Worm (Caenorhabditis elegans) whole organism, young adult: ENCODE measurements around the gene F35D2.3.

Experiments
- B0261.1 ChIP-seq: sonication (generic microtip); optimal IDR thresholded peaks from 2 replicates; lab custom pipeline; 2016; ENCODE audit warnings: mild to moderate bottlenecking, missing genetic modification characterization, moderate library complexity, missing compliant biosample characterization
- C06A6.2 ChIP-seq: fragments of 200-800 bp; sonication (Bioruptor generic); conservative IDR thresholded peaks from 2 replicates; pipeline ENCODE4 v1.3.6; 2022; ENCODE audit warnings: missing genetic modification characterization, missing compliant biosample characterization
- C17E4.6 ChIP-seq: fragments of 200-800 bp; sonication (Bioruptor generic); IDR thresholded peaks from 2 replicates; pipeline ENCODE4 v1.3.6; 2022; ENCODE audit warnings: missing genetic modification reagents, missing genetic modification characterization, missing compliant biosample characterization
- D2030.7 ChIP-seq: fragments of 200-800 bp; sonication (Bioruptor generic); IDR thresholded peaks from 2 replicates; pipeline ENCODE4 v1.3.6; 2022; ENCODE audit warnings: missing genetic modification reagents, missing genetic modification characterization, missing compliant biosample characterization
- F22D6.2 ChIP-seq: sonication (generic microtip); optimal IDR thresholded peaks from 2 replicates; lab custom pipeline; 2016; ENCODE audit warnings: mild to moderate bottlenecking, missing genetic modification characterization, missing compliant biosample characterization
- F37B4.10 ChIP-seq: fragments of 200-800 bp; sonication (Bioruptor generic); IDR thresholded peaks from 2 replicates; pipeline ENCODE4 v1.3.6; 2022; ENCODE audit warnings: missing genetic modification characterization, missing compliant biosample characterization
- F49E8.2 ChIP-seq: sonication (generic microtip); optimal IDR thresholded peaks from 3 replicates; lab custom pipeline; 2017; ENCODE audit warnings: missing genetic modification characterization, mild to moderate bottlenecking, missing compliant biosample characterization, antibody characterized with exemption, moderate library complexity; ENCODE audit not compliant: insufficient read depth
- Y53G8AR.9 ChIP-seq: fragments of 200-800 bp; sonication (Bioruptor generic); conservative IDR thresholded peaks from 2 replicates; pipeline ENCODE4 v1.3.6; 2022; ENCODE audit warnings: missing genetic modification reagents, missing genetic modification characterization, missing compliant biosample characterization
- Y67H2A.10 ChIP-seq: fragments of 200-800 bp; sonication (Bioruptor generic); conservative IDR thresholded peaks from 2 replicates; pipeline ENCODE4 v1.3.6; 2022; ENCODE audit warnings: missing genetic modification reagents, missing genetic modification characterization, missing compliant biosample characterization
- Y95B8A.8 ChIP-seq: fragments of 200-800 bp; sonication (Bioruptor generic); IDR thresholded peaks from 2 replicates; pipeline ENCODE4 v1.3.6; 2022; ENCODE audit warnings: missing genetic modification reagents, missing genetic modification characterization, missing compliant biosample characterization
- ZK185.1 ChIP-seq: sonication (generic microtip); optimal IDR thresholded peaks from 2 replicates; lab custom pipeline; 2016; ENCODE audit warnings: mild to moderate bottlenecking, missing genetic modification characterization, missing compliant biosample characterization; ENCODE audit not compliant: poor library complexity, severe bottlenecking
- aptf-3 ChIP-seq: fragments of 200-800 bp; sonication (Bioruptor generic); IDR thresholded peaks from 2 replicates; pipeline ENCODE4 v1.3.6; 2022; ENCODE audit warnings: missing genetic modification characterization, missing compliant biosample characterization
- atf-7 ChIP-seq: sonication (generic microtip); optimal IDR thresholded peaks from 2 replicates; lab custom pipeline; 2017; ENCODE audit warnings: mild to moderate bottlenecking, missing genetic modification characterization, missing compliant biosample characterization
- athp-1 ChIP-seq: sonication (generic microtip); optimal IDR thresholded peaks from 2 replicates; lab custom pipeline; 2017; ENCODE audit warnings: mild to moderate bottlenecking, missing genetic modification characterization, missing compliant biosample characterization
- attf-3 ChIP-seq: fragments of 200-800 bp; sonication (Bioruptor generic); conservative IDR thresholded peaks from 2 replicates; pipeline ENCODE4 v1.3.6; 2022; ENCODE audit warnings: missing genetic modification reagents, missing genetic modification characterization, missing compliant biosample characterization
- attf-5 ChIP-seq: fragments of 200-800 bp; sonication (Bioruptor generic); optimal IDR thresholded peaks from 2 replicates; lab custom pipeline; 2018; ENCODE audit warnings: mild to moderate bottlenecking, missing genetic modification characterization, missing compliant biosample characterization
- cebp-2 ChIP-seq: fragments of 200-800 bp; sonication (Bioruptor generic); IDR thresholded peaks from 2 replicates; pipeline ENCODE4 v1.3.6; 2022; ENCODE audit warnings: missing genetic modification characterization, missing compliant biosample characterization
- ceh-40 ChIP-seq: fragments of 200-800 bp; sonication (Bioruptor generic); IDR thresholded peaks from 2 replicates; pipeline ENCODE4 v1.3.6; 2022; ENCODE audit warnings: missing genetic modification characterization, missing compliant biosample characterization
- chd-7 ChIP-seq: sonication (generic microtip); optimal IDR thresholded peaks from 2 replicates; lab custom pipeline; 2016; ENCODE audit warnings: mild to moderate bottlenecking, missing genetic modification characterization, moderate library complexity, missing compliant biosample characterization
- egl-44 ChIP-seq: fragments of 200-800 bp; sonication (Bioruptor generic); IDR thresholded peaks from 2 replicates; pipeline ENCODE4 v1.3.6; 2022; ENCODE audit warnings: missing genetic modification reagents, missing genetic modification characterization, missing compliant biosample characterization
- ets-4 ChIP-seq: fragments of 200-800 bp; sonication (Bioruptor generic); optimal IDR thresholded peaks from 2 replicates; lab custom pipeline; 2018; ENCODE audit warnings: mild to moderate bottlenecking, missing genetic modification characterization, missing compliant biosample characterization
- hlh-26 ChIP-seq: fragments of 200-800 bp; sonication (Bioruptor generic); conservative IDR thresholded peaks from 2 replicates; pipeline ENCODE4 v1.3.6; 2022; ENCODE audit warnings: missing genetic modification reagents, missing genetic modification characterization, missing compliant biosample characterization
- hmg-1.2 ChIP-seq: fragments of 200-800 bp; sonication (Bioruptor generic); IDR thresholded peaks from 2 replicates; pipeline ENCODE4 v1.3.6; 2022; ENCODE audit warnings: missing genetic modification reagents, missing genetic modification characterization, missing compliant biosample characterization
- hmg-20 ChIP-seq: fragments of 200-800 bp; sonication (Bioruptor generic); IDR thresholded peaks from 2 replicates; pipeline ENCODE4 v1.3.6; 2022; ENCODE audit warnings: missing genetic modification reagents, missing genetic modification characterization, missing compliant biosample characterization
- hrde-1 ChIP-seq: sonication (generic microtip); optimal IDR thresholded peaks from 2 replicates; lab custom pipeline; 2016; ENCODE audit warnings: missing genetic modification characterization, mild to moderate bottlenecking, missing compliant biosample characterization, moderate library complexity, missing genotype, missing genetic modification reagents, borderline replicate concordance
- hsf-1 ChIP-seq: fragments of 200-800 bp; sonication (Bioruptor generic); IDR thresholded peaks from 2 replicates; pipeline ENCODE4 v1.3.6; 2022; ENCODE audit warnings: missing genetic modification reagents, missing genetic modification characterization, missing compliant biosample characterization
- let-526 ChIP-seq: fragments of 200-800 bp; sonication (Bioruptor generic); IDR thresholded peaks from 2 replicates; pipeline ENCODE4 v1.3.6; 2022; ENCODE audit warnings: missing genetic modification reagents, missing genetic modification characterization, missing compliant biosample characterization
- let-607 ChIP-seq, 2 experiments: fragments of 200-800 bp in 1 of 2; sonication (Bioruptor generic) in 1 of 2; sonication (generic microtip) in 1 of 2; optimal IDR thresholded peaks; 2 replicates each; lab custom pipeline; 2016 to 2018; ENCODE audit warnings: mild to moderate bottlenecking in 2 of 2, missing compliant biosample characterization in 2 of 2, missing genetic modification characterization in 2 of 2, moderate library complexity in 2 of 2, missing genotype in 1 of 2
- lin-40 ChIP-seq: sonication (generic microtip); optimal IDR thresholded peaks from 2 replicates; lab custom pipeline; 2016; ENCODE audit warnings: missing genetic modification characterization, mild to moderate bottlenecking, missing compliant biosample characterization, missing genotype, missing genetic modification reagents
- lir-1 ChIP-seq: fragments of 200-800 bp; sonication (Bioruptor generic); conservative IDR thresholded peaks from 2 replicates; pipeline ENCODE4 v1.3.6; 2022; ENCODE audit warnings: missing genetic modification reagents, missing genetic modification characterization, missing compliant biosample characterization
- lsy-27 ChIP-seq: sonication (generic microtip); optimal IDR thresholded peaks from 2 replicates; lab custom pipeline; 2017; ENCODE audit warnings: missing genetic modification characterization, mild to moderate bottlenecking, missing compliant biosample characterization, antibody characterized with exemption, missing genotype, borderline replicate concordance; ENCODE audit not compliant: insufficient read depth
- madf-3 ChIP-seq: fragments of 200-800 bp; sonication (Bioruptor generic); IDR thresholded peaks from 2 replicates; pipeline ENCODE4 v1.3.6; 2022; ENCODE audit warnings: missing genetic modification reagents, missing genetic modification characterization, missing compliant biosample characterization
- mes-4 ChIP-seq: sonication (generic microtip); optimal IDR thresholded peaks from 2 replicates; lab custom pipeline; 2016; ENCODE audit warnings: missing genotype, missing genetic modification characterization, missing compliant biosample characterization
- nfya-1 ChIP-seq: sonication (generic microtip); optimal IDR thresholded peaks from 2 replicates; lab custom pipeline; 2017; ENCODE audit warnings: antibody characterized with exemption, missing compliant biosample characterization, missing genetic modification characterization, borderline replicate concordance; ENCODE audit not compliant: insufficient read depth
- nfyb-1 ChIP-seq: fragments of 200-800 bp; sonication (Bioruptor generic); IDR thresholded peaks from 2 replicates; pipeline ENCODE4 v1.3.6; 2022; ENCODE audit warnings: missing genetic modification reagents, missing genetic modification characterization, missing compliant biosample characterization
- nhr-80 ChIP-seq: sonication (generic microtip); optimal IDR thresholded peaks from 2 replicates; lab custom pipeline; 2016; ENCODE audit warnings: missing genetic modification characterization, missing compliant biosample characterization
- pbrm-1 ChIP-seq: fragments of 200-800 bp; sonication (Bioruptor generic); IDR thresholded peaks from 2 replicates; pipeline ENCODE4 v1.3.6; 2022; ENCODE audit warnings: missing genetic modification reagents, missing genetic modification characterization, missing compliant biosample characterization
- rcor-1 ChIP-seq: fragments of 200-800 bp; sonication (Bioruptor generic); IDR thresholded peaks from 2 replicates; pipeline ENCODE4 v1.3.6; 2022; ENCODE audit warnings: missing genetic modification reagents, missing genetic modification characterization, missing compliant biosample characterization
- snpc-1.3 ChIP-seq: sonication (generic microtip); optimal IDR thresholded peaks from 2 replicates; lab custom pipeline; 2017; ENCODE audit warnings: missing genetic modification characterization, mild to moderate bottlenecking, missing compliant biosample characterization, antibody characterized with exemption, moderate library complexity, missing genotype, missing genetic modification reagents; ENCODE audit not compliant: insufficient read depth
- somi-1 ChIP-seq: fragments of 200-800 bp; sonication (Bioruptor generic); optimal IDR thresholded peaks from 2 replicates; lab custom pipeline; 2018; ENCODE audit warnings: mild to moderate bottlenecking, missing genetic modification characterization, missing compliant biosample characterization
- tbp1 ChIP-seq: fragments of 200-800 bp; sonication (Bioruptor generic); optimal IDR thresholded peaks from 2 replicates; lab custom pipeline; 2018; ENCODE audit warnings: mild to moderate bottlenecking, missing genetic modification characterization, missing compliant biosample characterization
- tlf-1 ChIP-seq: fragments of 200-800 bp; sonication (Bioruptor generic); optimal IDR thresholded peaks from 2 replicates; lab custom pipeline; 2018; ENCODE audit warnings: mild to moderate bottlenecking, missing genetic modification characterization, missing compliant biosample characterization
- ztf-18 ChIP-seq: sonication (generic microtip); optimal IDR thresholded peaks from 2 replicates; lab custom pipeline; 2016; ENCODE audit warnings: missing genotype, mild to moderate bottlenecking, missing genetic modification characterization, missing compliant biosample characterization
- ztf-22 ChIP-seq: fragments of 200-800 bp; sonication (Bioruptor generic); optimal IDR thresholded peaks from 2 replicates; lab custom pipeline; 2018; ENCODE audit warnings: mild to moderate bottlenecking, missing genetic modification characterization, moderate library complexity, missing compliant biosample characterization
- ztf-26 ChIP-seq: sonication (generic microtip); optimal IDR thresholded peaks from 2 replicates; lab custom pipeline; 2017; ENCODE audit warnings: missing genetic modification characterization, missing compliant biosample characterization
- ztf-6 ChIP-seq: fragments of 200-800 bp; sonication (Bioruptor generic); IDR thresholded peaks from 2 replicates; pipeline ENCODE4 v1.3.6; 2022; ENCODE audit warnings: missing genetic modification reagents, missing genetic modification characterization, missing compliant biosample characterization

The F35D2.3 gene

DNA sequence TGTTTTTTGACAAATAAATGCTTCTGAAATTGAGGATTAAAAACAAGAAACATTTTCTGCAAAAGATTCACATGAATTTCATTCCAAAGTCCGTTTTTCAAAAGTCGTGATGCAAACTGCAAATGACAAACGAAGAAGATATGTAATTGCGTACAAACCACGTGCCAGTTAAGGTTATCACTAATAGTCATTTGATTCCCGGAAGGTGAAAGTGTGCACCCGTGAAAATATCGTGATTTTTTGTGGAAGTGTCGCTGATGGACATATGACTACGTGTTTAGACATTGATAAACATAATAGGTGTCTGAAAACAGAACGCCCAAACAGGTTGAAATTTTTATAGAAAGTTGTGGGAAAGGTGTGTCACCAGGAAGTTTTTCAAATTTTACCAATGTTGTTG is 42.2 kb upstream of the F35D2.3 start:
- TF ChIP-seq nfyb-1 (0 out of 2 replicates have a peak, but pooled peaks have one; percentile 37), egl-44 (GFP tag; lab: Robert Waterston, UW) (peak; percentile 46; the same call in 1 of the 2 replicates), somi-1 (GFP tag; lab: Kevin White, UChicago) (peak; percentile 20), rcor-1 (no peak), C06A6.2 (GFP tag; lab: Robert Waterston, UW) (peak; percentile 69; the same call in 1 of the 2 replicates), tbp1 (GFP tag; lab: Kevin White, UChicago) (no peak), aptf-3 (GFP tag; lab: Robert Waterston, UW) (no peak), D2030.7 (GFP tag; lab: Robert Waterston, UW) (no peak), lir-1 (GFP tag; lab: Robert Waterston, UW) (no peak), C17E4.6 (GFP tag; lab: Robert Waterston, UW) (no peak), mes-4 (tag; lab: Kevin White, UChicago) (no peak), attf-5 (GFP tag; lab: Kevin White, UChicago) (peak; percentile 46), ZK185.1 (peak; percentile 25), chd-7 (peak; percentile 72), athp-1 (tag; lab: Kevin White, UChicago) (no peak), pbrm-1 (GFP tag; lab: Robert Waterston, UW) (0 out of 2 replicates have a peak, but pooled peaks have one; percentile 23), hrde-1 (tag; lab: Kevin White, UChicago) (no peak), snpc-1.3 (tag; lab: Kevin White, UChicago) (no peak), Y95B8A.8 (GFP tag; lab: Robert Waterston, UW) (peak; percentile 53; the same call in 1 of the 2 replicates), ztf-22 (GFP tag; lab: Kevin White, UChicago) (peak; percentile 28), F22D6.2 (tag; lab: Kevin White, UChicago) (peak; percentile 3), lsy-27 (tag; lab: Kevin White, UChicago) (no peak), hlh-26 (GFP tag; lab: Robert Waterston, UW) (no peak), hmg-1.2 (GFP tag; lab: Robert Waterston, UW) (0 out of 2 replicates have a peak, but pooled peaks have one; percentile 24), hmg-20 (no peak), hsf-1 (GFP tag; lab: Robert Waterston, UW) (0 out of 2 replicates have a peak, but pooled peaks have one; percentile 44), atf-7 (tag; lab: Kevin White, UChicago) (peak; percentile 88), ztf-26 (tag; lab: Kevin White, UChicago) (peak; percentile 63), let-526 (GFP tag; lab: Robert Waterston, UW) (peak; percentile 62; the same call in 1 of the 2 replicates), B0261.1 (tag; lab: Kevin White, UChicago) (no peak), F49E8.2 (tag; lab: Kevin White, UChicago) (no peak), Y53G8AR.9 (GFP tag; lab: Robert Waterston, UW) (0 out of 2 replicates have a peak, but pooled peaks have one; percentile 30), nfya-1 (no peak), tlf-1 (GFP tag; lab: Kevin White, UChicago) (peak; percentile 61), ztf-6 (no peak), ets-4 (GFP tag; lab: Kevin White, UChicago) (peak; percentile 75), madf-3 (GFP tag; lab: Robert Waterston, UW) (no peak), ceh-40 (GFP tag; lab: Robert Waterston, UW) (0 out of 2 replicates have a peak, but pooled peaks have one; percentile 32), F37B4.10 (GFP tag; lab: Robert Waterston, UW) (0 out of 2 replicates have a peak, but pooled peaks have one; percentile 41), cebp-2 (GFP tag; lab: Robert Waterston, UW) (no peak), ztf-18 (tag; lab: Kevin White, UChicago) (no peak), attf-3 (no peak), lin-40 (tag; lab: Kevin White, UChicago) (no peak), let-607 (tag; optimal IDR thresholded peaks at IDR 0.05; lab: Kevin White, UChicago) (peak in 1 of 2 experiments; percentile 62), nhr-80 (peak; percentile 67), Y67H2A.10 (GFP tag; lab: Robert Waterston, UW) (no peak)
